Fruit fly (Drosophila melanogaster) whole organism, wandering third instar larva: ENCODE measurements around the gene Syt14.

Source experiments
- CrebA ChIP-seq: fragments of 200-800 bp; sonication (Bioruptor generic); optimal IDR thresholded peaks from 2 replicates; lab custom pipeline; 2016; ENCODE audit warnings: missing biosample characterization, mild to moderate bottlenecking, missing genetic modification characterization, borderline replicate concordance
- Dif ChIP-seq: fragments of 200-275, 200-300 bp; sonication (Bioruptor generic); optimal IDR thresholded peaks from 2 replicates; lab custom pipeline; 2018; ENCODE audit warnings: missing biosample characterization, missing genetic modification characterization; ENCODE audit not compliant: partially characterized antibody
- Hr78 ChIP-seq: fragments of >200 bp; optimal IDR thresholded peaks from 2 replicates; lab custom pipeline; 2017; ENCODE audit warnings: missing biosample characterization, missing genetic modification characterization
- Myc ChIP-seq: fragments of >200 bp; optimal IDR thresholded peaks from 2 replicates; lab custom pipeline; 2017
- br ChIP-seq: fragments of 200-800 bp; sonication (Bioruptor generic); optimal IDR thresholded peaks from 2 replicates; lab custom pipeline; 2016; ENCODE audit warnings: missing biosample characterization, missing genetic modification characterization
- psq ChIP-seq: fragments of 200-800 bp; sonication (Bioruptor generic); optimal IDR thresholded peaks from 3 replicates; lab custom pipeline; 2017; ENCODE audit warnings: missing biosample characterization, mild to moderate bottlenecking, missing genetic modification characterization, moderate library complexity
- sv ChIP-seq: fragments of 200-800 bp; sonication (Bioruptor generic); optimal IDR thresholded peaks from 3 replicates; lab custom pipeline; 2016; ENCODE audit warnings: missing biosample characterization, missing genetic modification characterization

dm6 chr3R:4346636-4347035 is 27.8 kb upstream of the Syt14 start, which contains the start of gene hkb:
- TF ChIP-seq Myc (lab: Kevin White, UChicago) (no peak), CrebA (GFP tag; lab: Kevin White, UChicago) (no peak), sv (GFP tag; lab: Kevin White, UChicago) (no peak), br (GFP tag; lab: Kevin White, UChicago) (no peak), psq (no peak), Dif (GFP tag; lab: Kevin White, UChicago) (no peak), Hr78 (GFP tag; lab: Kevin White, UChicago) (no peak)
